Fruit fly (Drosophila melanogaster) whole organism, embryonic: ENCODE data around the gene CG11367.

Source experiments
- ATbp ChIP-seq: fragments of 200-800 bp; sonication (Bioruptor generic); optimal IDR thresholded peaks from 2 replicates; lab custom pipeline; 2017; ENCODE audit warnings: missing biosample characterization, mild to moderate bottlenecking, missing genetic modification characterization, missing genetic modification reagents
- B-H2 ChIP-seq: fragments of 200-800 bp; sonication (Bioruptor generic); optimal IDR thresholded peaks from 2 replicates; lab custom pipeline; 2018; ENCODE audit warnings: missing biosample characterization, mild to moderate bottlenecking, missing genetic modification characterization
- CG10147 ChIP-seq: fragments of 200-800 bp; sonication (Bioruptor generic); optimal IDR thresholded peaks from 2 replicates; lab custom pipeline; 2019; ENCODE audit warnings: missing biosample characterization, mild to moderate bottlenecking, missing genetic modification characterization, moderate library complexity
- CG10431 ChIP-seq: fragments of 200-800 bp; sonication (Bioruptor generic); optimal IDR thresholded peaks from 3 replicates; lab custom pipeline; 2018; ENCODE audit warnings: missing biosample characterization, mild to moderate bottlenecking, missing genetic modification characterization
- CG10654 ChIP-seq: fragments of 200-800 bp; sonication (Bioruptor generic); optimal IDR thresholded peaks from 2 replicates; lab custom pipeline; 2016; ENCODE audit warnings: missing biosample characterization, missing genetic modification characterization
- CG11696 ChIP-seq: fragments of 200-800 bp; sonication (Bioruptor generic); IDR thresholded peaks from 2 replicates; pipeline ENCODE4 v1.3.6; 2022; ENCODE audit warnings: missing biosample characterization, missing genetic modification characterization
- CG12236 ChIP-seq: fragments of 200-800 bp; sonication (Bioruptor generic); optimal IDR thresholded peaks from 2 replicates; lab custom pipeline; 2016; ENCODE audit warnings: missing biosample characterization, missing genetic modification characterization
- CG1233 ChIP-seq: fragments of 200-800 bp; sonication (Bioruptor generic); optimal IDR thresholded peaks from 4 replicates; lab custom pipeline; 2018; ENCODE audit warnings: missing biosample characterization, mild to moderate bottlenecking, missing genetic modification characterization
- CG15601 ChIP-seq: fragments of 200-800 bp; sonication (Bioruptor generic); optimal IDR thresholded peaks from 3 replicates; lab custom pipeline; 2019; ENCODE audit warnings: missing biosample characterization, mild to moderate bottlenecking, missing genetic modification characterization, moderate library complexity
- CG17385 ChIP-seq: fragments of 200-800 bp; sonication (Bioruptor generic); optimal IDR thresholded peaks from 3 replicates; lab custom pipeline; 2018; ENCODE audit warnings: missing biosample characterization, mild to moderate bottlenecking, missing genetic modification characterization
- CG30020 ChIP-seq: fragments of 200-800 bp; optimal IDR thresholded peaks from 2 replicates; lab custom pipeline; 2019; ENCODE audit warnings: missing biosample characterization, mild to moderate bottlenecking, missing genetic modification characterization, moderate library complexity
- CG3163 ChIP-seq: fragments of 200-800 bp; sonication (Bioruptor generic); optimal IDR thresholded peaks from 3 replicates; lab custom pipeline; 2016; ENCODE audit warnings: missing biosample characterization, missing genetic modification characterization
- CG34422 ChIP-seq: fragments of 200-800 bp; sonication (Bioruptor generic); IDR thresholded peaks from 3 replicates; pipeline ENCODE4 v1.3.6; 2022; ENCODE audit warnings: missing biosample characterization, missing genetic modification characterization
- CG4424 ChIP-seq: fragments of 200-800 bp; sonication (Bioruptor generic); optimal IDR thresholded peaks from 3 replicates; lab custom pipeline; 2016; ENCODE audit warnings: missing biosample characterization, missing genetic modification characterization
- CG7357 ChIP-seq: fragments of 200-800 bp; sonication (Bioruptor generic); IDR thresholded peaks from 3 replicates; pipeline ENCODE4 v1.3.6; 2022; ENCODE audit warnings: missing biosample characterization, missing genetic modification characterization
- CG7963 ChIP-seq: fragments of 200-800 bp; sonication (Bioruptor generic); IDR thresholded peaks from 3 replicates; pipeline ENCODE4 v1.3.6; 2022; ENCODE audit warnings: missing biosample characterization, missing genetic modification characterization; ENCODE audit not compliant: partially characterized antibody
- CG8290 ChIP-seq, 3 experiments: fragments of 200-800 bp; sonication (Bioruptor generic); optimal IDR thresholded peaks; 2 replicates each; lab custom pipeline; 2016 to 2019; ENCODE audit warnings: missing biosample characterization in 3 of 3, missing genetic modification characterization in 3 of 3, mild to moderate bottlenecking in 2 of 3, moderate library complexity in 1 of 3
- CG8359 ChIP-seq: fragments of 200-800 bp; sonication (Bioruptor generic); optimal IDR thresholded peaks from 2 replicates; lab custom pipeline; 2017; ENCODE audit warnings: missing biosample characterization, mild to moderate bottlenecking, missing genetic modification characterization, borderline replicate concordance
- CG9437 ChIP-seq: fragments of 200-800 bp; sonication (Bioruptor generic); optimal IDR thresholded peaks from 2 replicates; lab custom pipeline; 2018; ENCODE audit warnings: missing biosample characterization, mild to moderate bottlenecking, missing genetic modification characterization
- Camta ChIP-seq: fragments of 200-800 bp; sonication (Bioruptor generic); optimal IDR thresholded peaks from 2 replicates; lab custom pipeline; 2016; ENCODE audit warnings: missing biosample characterization, missing genetic modification characterization
- Elba2 ChIP-seq: fragments of 200-800 bp; sonication (Bioruptor generic); optimal IDR thresholded peaks from 3 replicates; lab custom pipeline; 2016; ENCODE audit warnings: missing biosample characterization, missing genetic modification characterization
- MBD-R2 ChIP-seq: fragments of 200-800 bp; sonication (Bioruptor generic); IDR thresholded peaks from 2 replicates; pipeline ENCODE4 v1.3.6; 2022; ENCODE audit warnings: missing biosample characterization, missing genetic modification characterization
- MTF-1 ChIP-seq: fragments of 200-800 bp; sonication (Bioruptor generic); optimal IDR thresholded peaks from 2 replicates; lab custom pipeline; 2018; ENCODE audit warnings: missing biosample characterization, mild to moderate bottlenecking, missing genetic modification characterization, borderline replicate concordance
- Oaz ChIP-seq: fragments of 200-800 bp; sonication (Bioruptor generic); IDR thresholded peaks from 2 replicates; pipeline ENCODE4 v1.3.6; 2022; ENCODE audit warnings: missing biosample characterization, missing genetic modification characterization
- Ravus ChIP-seq: fragments of 200-800 bp; sonication (Bioruptor generic); IDR thresholded peaks from 2 replicates; pipeline ENCODE4 v1.3.6; 2022; ENCODE audit warnings: missing biosample characterization, missing genetic modification characterization
- Side ChIP-seq: fragments of 200-800 bp; sonication (Bioruptor generic); optimal IDR thresholded peaks from 2 replicates; lab custom pipeline; 2016; ENCODE audit warnings: missing biosample characterization, missing genetic modification characterization
- Sox100B ChIP-seq: fragments of 200-800 bp; sonication (Bioruptor generic); optimal IDR thresholded peaks from 3 replicates; lab custom pipeline; 2018; ENCODE audit warnings: missing biosample characterization, mild to moderate bottlenecking, missing genetic modification characterization
- Sox102F ChIP-seq: fragments of 200-800 bp; sonication (Bioruptor generic); optimal IDR thresholded peaks from 2 replicates; lab custom pipeline; 2018; ENCODE audit warnings: missing biosample characterization, mild to moderate bottlenecking, missing genetic modification characterization, moderate library complexity
- Stat92E ChIP-seq, 3 experiments: fragments of >200 bp in 2 of 3; fragments of 200-800 bp in 1 of 3; sonication (Bioruptor generic) in 1 of 3; optimal IDR thresholded peaks; 2 replicates each; lab custom pipeline; 2017 to 2019; ENCODE audit warnings: missing biosample characterization in 3 of 3, missing genetic modification characterization in 3 of 3, mild to moderate bottlenecking in 1 of 3, moderate library complexity in 1 of 3
- Trl ChIP-seq, 3 experiments: fragments of >200 bp in 2 of 3; fragments of 200-800 bp in 1 of 3; sonication (Bioruptor generic) in 1 of 3; optimal IDR thresholded peaks; 2 replicates in 1 of 3; 3 replicates in 2 of 3; lab custom pipeline; 2016 to 2017; ENCODE audit warnings: missing biosample characterization in 1 of 3, missing genetic modification characterization in 1 of 3
- da ChIP-seq: fragments of 200-800 bp; sonication (Bioruptor generic); optimal IDR thresholded peaks from 2 replicates; lab custom pipeline; 2016; ENCODE audit warnings: missing biosample characterization, missing genetic modification characterization
- emc ChIP-seq: fragments of 200-800 bp; sonication (Bioruptor generic); optimal IDR thresholded peaks from 2 replicates; lab custom pipeline; 2016; ENCODE audit warnings: missing biosample characterization, missing genetic modification characterization
- ewg ChIP-seq: fragments of 200-800 bp; sonication (Bioruptor generic); optimal IDR thresholded peaks from 3 replicates; lab custom pipeline; 2017; ENCODE audit warnings: mild to moderate bottlenecking, missing biosample characterization, missing genetic modification reagents, missing genetic modification characterization
- grau ChIP-seq: fragments of 200-800 bp; optimal IDR thresholded peaks from 3 replicates; lab custom pipeline; 2019; ENCODE audit warnings: missing biosample characterization, mild to moderate bottlenecking, missing genetic modification characterization, moderate library complexity
- gro ChIP-seq: fragments of 200-800 bp; sonication (Bioruptor generic); optimal IDR thresholded peaks from 2 replicates; lab custom pipeline; 2016; ENCODE audit warnings: missing biosample characterization, missing genetic modification characterization
- hb ChIP-seq: fragments of 200-800 bp; sonication (Bioruptor generic); IDR thresholded peaks from 3 replicates; pipeline ENCODE4 v1.3.6; 2022; ENCODE audit warnings: missing biosample characterization, missing genetic modification characterization; ENCODE audit not compliant: partially characterized antibody
- inv ChIP-seq: fragments of 200-800 bp; sonication (Bioruptor generic); IDR thresholded peaks from 2 replicates; pipeline ENCODE4 v1.3.6; 2022; ENCODE audit warnings: missing biosample characterization, missing genetic modification characterization; ENCODE audit not compliant: partially characterized antibody
- nau ChIP-seq: fragments of 200-800 bp; sonication (Bioruptor generic); optimal IDR thresholded peaks from 3 replicates; lab custom pipeline; 2017; ENCODE audit warnings: missing biosample characterization, mild to moderate bottlenecking, missing genetic modification characterization, missing genetic modification reagents
- pb ChIP-seq: fragments of 200-800 bp; sonication (Bioruptor generic); optimal IDR thresholded peaks from 3 replicates; lab custom pipeline; 2016; ENCODE audit warnings: missing biosample characterization, missing genetic modification characterization
- sisA ChIP-seq: fragments of 200-800 bp; sonication (Bioruptor generic); IDR thresholded peaks from 2 replicates; pipeline ENCODE4 v1.3.6; 2022; ENCODE audit warnings: missing biosample characterization, missing genetic modification characterization
- sob ChIP-seq: fragments of 200-800 bp; sonication (Bioruptor generic); IDR thresholded peaks from 2 replicates; pipeline ENCODE4 v1.3.6; 2022; ENCODE audit warnings: missing biosample characterization, missing genetic modification characterization
- sqz ChIP-seq: fragments of 200-800 bp; sonication (Bioruptor generic); optimal IDR thresholded peaks from 3 replicates; lab custom pipeline; 2018; ENCODE audit warnings: missing biosample characterization, mild to moderate bottlenecking, missing genetic modification characterization
- ssp ChIP-seq: fragments of 200-800 bp; sonication (Bioruptor generic); IDR thresholded peaks from 2 replicates; pipeline ENCODE4 v1.3.6; 2022; ENCODE audit warnings: missing biosample characterization, missing genetic modification characterization
- tgo ChIP-seq: fragments of 200-800 bp; sonication (Bioruptor generic); IDR thresholded peaks from 3 replicates; pipeline ENCODE4 v1.3.6; 2022; ENCODE audit warnings: missing biosample characterization, missing genetic modification characterization
- tna ChIP-seq: fragments of 200-800 bp; sonication (Bioruptor generic); IDR thresholded peaks from 2 replicates; pipeline ENCODE4 v1.3.6; 2022; ENCODE audit warnings: missing biosample characterization, missing genetic modification characterization; ENCODE audit not compliant: partially characterized antibody
- ttk ChIP-seq: fragments of 200-800 bp; sonication (Bioruptor generic); IDR thresholded peaks from 2 replicates; pipeline ENCODE4 v2.1.2; 2022; ENCODE audit warnings: missing biosample characterization, missing genetic modification characterization
- tup ChIP-seq: fragments of 200-800 bp; sonication (Bioruptor generic); optimal IDR thresholded peaks from 2 replicates; lab custom pipeline; 2016; ENCODE audit warnings: missing biosample characterization, mild to moderate bottlenecking, missing genetic modification characterization, moderate library complexity

The CG11367 gene

DNA sequence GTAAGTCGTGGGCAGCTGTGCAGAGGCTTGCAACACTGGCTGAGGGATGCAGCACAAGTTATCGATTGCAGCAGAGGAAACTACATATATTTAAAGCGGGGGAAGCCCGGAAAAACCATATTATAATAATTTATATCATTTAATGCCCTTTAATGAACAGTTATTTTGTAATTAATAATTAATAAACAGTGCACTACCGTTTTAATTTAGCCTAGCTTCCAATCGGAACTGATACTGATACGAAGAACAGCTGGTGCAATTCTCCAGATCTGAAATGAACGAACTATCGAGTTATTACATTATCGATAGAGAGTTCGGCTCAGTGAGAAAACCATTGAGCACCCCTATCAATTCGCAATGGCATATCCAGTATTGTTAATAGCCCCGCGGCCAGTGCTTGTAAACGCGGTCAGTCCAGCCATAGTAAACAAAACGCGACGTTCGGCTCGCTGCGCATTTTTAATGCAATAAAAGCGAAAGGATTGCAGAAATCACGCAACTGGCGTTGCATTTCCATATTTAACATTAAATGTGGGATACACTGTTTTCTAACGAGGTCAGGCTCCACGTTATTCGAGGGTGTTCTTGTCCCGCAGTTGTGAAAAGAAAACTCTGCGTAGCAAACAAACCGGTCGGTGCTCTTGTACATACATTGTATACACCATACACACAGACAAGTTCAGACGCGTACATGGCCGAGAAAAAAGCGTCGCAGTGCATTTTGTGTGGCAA, 13.6 kb downstream of the CG11367 start, which contains the start of gene CG7369 (continued):
- TF ChIP-seq CG10431 (GFP tag; lab: Kevin White, UChicago) = peak; percentile 73
- TF ChIP-seq Side (GFP tag; lab: Kevin White, UChicago) = peak; percentile 81
- peak; percentile 90 for TF ChIP-seq CG4424 (GFP tag; lab: Kevin White, UChicago)
- TF ChIP-seq MBD-R2 (GFP tag; lab: Robert Waterston, UW) = peak; percentile 60
- peak; percentile 72; the same call in 2 of the 3 replicates for TF ChIP-seq CG7357
- TF ChIP-seq MTF-1 (GFP tag; lab: Kevin White, UChicago) = peak; percentile 37
- peak; percentile 19 for TF ChIP-seq CG8359 (GFP tag; lab: Kevin White, UChicago)
- TF ChIP-seq tna (GFP tag; lab: Robert Waterston, UW) = no peak; the same call in 1 of the 2 replicates
- TF ChIP-seq CG10654 (GFP tag; lab: Kevin White, UChicago) = peak; percentile 78
- peak; percentile 71 for TF ChIP-seq tgo
- peak; percentile 73 for TF ChIP-seq inv (GFP tag; lab: Robert Waterston, UW)
- peak; percentile 60; the same call in 1 of the 2 replicates for TF ChIP-seq ttk (GFP tag; lab: Robert Waterston, UW)
- peak; percentile 82 for TF ChIP-seq CG10147
- TF ChIP-seq tup = peak; percentile 83
- TF ChIP-seq Stat92E (GFP tag; optimal IDR thresholded peaks at IDR 0.05; lab: Kevin White, UChicago) = no peak
- peak; percentile 16 for TF ChIP-seq CG12236 (GFP tag; lab: Kevin White, UChicago)
- TF ChIP-seq ssp (GFP tag; lab: Robert Waterston, UW) = peak; percentile 83
- peak; percentile 44 for TF ChIP-seq da (GFP tag; lab: Kevin White, UChicago)
- TF ChIP-seq Trl (optimal IDR thresholded peaks at IDR 0.05; lab: Kevin White, UChicago) = no peak
- TF ChIP-seq Trl (GFP tag; optimal IDR thresholded peaks at IDR 0.05; lab: Kevin White, UChicago) = peak; percentile 76
- TF ChIP-seq grau (tag; lab: Kevin White, UChicago) = peak; percentile 80
- no peak; the same call in 1 of the 2 replicates for TF ChIP-seq Ravus (GFP tag; lab: Robert Waterston, UW)
- no peak for TF ChIP-seq CG7963 (GFP tag; lab: Robert Waterston, UW)
- TF ChIP-seq Sox102F = peak; percentile 71
- TF ChIP-seq CG34422 (GFP tag; lab: Robert Waterston, UW) = peak; percentile 72
- TF ChIP-seq gro (GFP tag; lab: Kevin White, UChicago) = peak; percentile 58
- peak; percentile 69 for TF ChIP-seq ewg (GFP tag; lab: Kevin White, UChicago)
- peak; percentile 54 for TF ChIP-seq pb
- peak; percentile 71 for TF ChIP-seq CG15601 (tag; lab: Kevin White, UChicago)
- TF ChIP-seq CG30020 = peak; percentile 86
- TF ChIP-seq sisA = peak; percentile 79; the same call in 1 of the 2 replicates
- peak; percentile 42 for TF ChIP-seq ATbp
- TF ChIP-seq B-H2 = peak; percentile 85
- TF ChIP-seq CG1233 (GFP tag; lab: Kevin White, UChicago) = peak; percentile 85
- peak; percentile 81 for TF ChIP-seq Sox100B (GFP tag; lab: Kevin White, UChicago)
- peak; percentile 36 for TF ChIP-seq Camta (GFP tag; lab: Kevin White, UChicago)
- peak; percentile 82 for TF ChIP-seq CG9437 (GFP tag; lab: Kevin White, UChicago)
- TF ChIP-seq CG11696 (GFP tag; lab: Robert Waterston, UW) = 0 out of 2 replicates have a peak, but pooled peaks have one; percentile 45
- TF ChIP-seq sqz (GFP tag; lab: Kevin White, UChicago) = no peak
- peak; percentile 41; the same call in 1 of the 2 replicates for TF ChIP-seq Oaz (GFP tag; lab: Robert Waterston, UW)
- peak; percentile 86 for TF ChIP-seq CG8290 (GFP tag; optimal IDR thresholded peaks at IDR 0.05; lab: Kevin White, UChicago)
- TF ChIP-seq CG8290 (tag; optimal IDR thresholded peaks at IDR 0.05; lab: Kevin White, UChicago) = peak; percentile 85 to 86
- TF ChIP-seq CG3163 (GFP tag; lab: Kevin White, UChicago) = peak; percentile 42
- peak; percentile 70 for TF ChIP-seq Elba2
- peak; percentile 14 for TF ChIP-seq emc (GFP tag; lab: Kevin White, UChicago)
- TF ChIP-seq CG17385 (GFP tag; lab: Kevin White, UChicago) = peak; percentile 68
- TF ChIP-seq hb (GFP tag; lab: Robert Waterston, UW) = peak; percentile 44; the same call in 2 of the 3 replicates
- TF ChIP-seq nau (GFP tag; lab: Kevin White, UChicago) = peak; percentile 46
- TF ChIP-seq sob = peak; percentile 89
